Worm (Caenorhabditis elegans) whole organism, L4 larva: ENCODE measurements around the gene sri-69.

Experiments used
- ama-1 ChIP-seq: fragments of 150-350 bp; optimal IDR thresholded peaks from 2 replicates; lab custom pipeline; 2014; ENCODE audit warnings: inconsistent platforms, mixed read lengths
- ces-1 ChIP-seq: fragments of 150-350 bp; sonication (generic microtip); optimal IDR thresholded peaks from 4 replicates; lab custom pipeline; 2014; ENCODE audit warnings: missing biosample characterization, missing genetic modification reagents, missing genetic modification characterization
- lin-38 ChIP-seq: fragments of 200-800 bp; sonication (Bioruptor generic); IDR thresholded peaks from 2 replicates; pipeline ENCODE4 v1.3.6; 2022; ENCODE audit warnings: missing genetic modification reagents, missing genetic modification characterization, missing compliant biosample characterization
- nhr-6 ChIP-seq: fragments of 150-350 bp; optimal IDR thresholded peaks from 2 replicates; lab custom pipeline; 2014; ENCODE audit warnings: missing biosample characterization, missing genetic modification characterization
- snpc-4 ChIP-seq: fragments of 150-350 bp; optimal IDR thresholded peaks from 2 replicates; lab custom pipeline; 2014; ENCODE audit warnings: missing biosample characterization, missing genetic modification characterization
- unc-130 ChIP-seq: sonication (generic microtip); optimal IDR thresholded peaks from 2 replicates; lab custom pipeline; 2016; ENCODE audit warnings: missing genetic modification reagents, missing genetic modification characterization, missing compliant biosample characterization

DNA sequence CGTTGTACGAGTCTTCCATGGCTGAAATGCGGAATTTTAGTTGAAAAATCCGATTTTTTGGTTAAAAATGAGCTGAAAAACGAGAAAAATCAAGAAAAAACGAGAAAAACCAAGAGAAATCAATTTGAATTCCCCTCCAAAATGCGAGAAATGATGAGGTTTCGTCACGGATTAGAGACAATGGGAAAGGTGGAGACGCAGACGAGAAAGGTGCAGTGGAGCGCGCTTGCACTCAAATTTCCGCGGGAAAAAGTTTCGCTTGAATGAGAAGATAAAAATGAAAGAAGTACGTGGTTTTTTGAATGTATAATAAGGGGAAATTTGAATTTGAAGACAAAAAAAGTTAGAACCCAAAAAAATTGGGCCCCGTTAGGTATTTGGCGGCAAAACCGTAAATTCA lies 42.5 kb downstream of the sri-69 start, which contains the start of gene efl-1:
- TF ChIP-seq ces-1 (GFP tag; lab: Kevin White, UChicago) (peak; percentile 45), unc-130 (GFP tag; lab: Kevin White, UChicago) (peak; percentile 39), nhr-6 (tag; lab: Kevin White, UChicago) (peak; percentile 94), lin-38 (peak; percentile 99), ama-1 (peak; percentile 66), snpc-4 (tag; lab: Kevin White, UChicago) (peak; percentile 77)
